Fruit fly (Drosophila melanogaster) whole organism, pupa: Measurements from ENCODE around the gene CG18666.

Experiments
- CG12605 ChIP-seq: fragments of 200-800 bp; sonication (Bioruptor generic); IDR thresholded peaks from 2 replicates; pipeline ENCODE4 v1.3.6; 2022; ENCODE audit warnings: missing biosample characterization, missing genetic modification characterization
- CG13204 ChIP-seq: fragments of 200-800 bp; sonication (Bioruptor generic); optimal IDR thresholded peaks from 2 replicates; lab custom pipeline; 2018; ENCODE audit warnings: missing biosample characterization, mild to moderate bottlenecking, missing genetic modification characterization, moderate library complexity
- CG14655 ChIP-seq: fragments of 200-800 bp; sonication (Bioruptor generic); optimal IDR thresholded peaks from 3 replicates; lab custom pipeline; 2017; ENCODE audit warnings: mild to moderate bottlenecking, missing biosample characterization, missing genetic modification reagents, missing genetic modification characterization
- CG15710 ChIP-seq: fragments of 200-800 bp; sonication (Bioruptor generic); optimal IDR thresholded peaks from 2 replicates; lab custom pipeline; 2018; ENCODE audit warnings: missing biosample characterization, mild to moderate bottlenecking, missing genetic modification characterization, moderate library complexity
- CG4496 ChIP-seq: fragments of 200-800 bp; sonication (Bioruptor generic); IDR thresholded peaks from 3 replicates; pipeline ENCODE4 v1.3.6; 2022; ENCODE audit warnings: missing biosample characterization, missing genetic modification characterization
- CG8159 ChIP-seq: fragments of 200-800 bp; sonication (Bioruptor generic); optimal IDR thresholded peaks from 3 replicates; lab custom pipeline; 2018; ENCODE audit warnings: missing biosample characterization, mild to moderate bottlenecking, missing genetic modification characterization, moderate library complexity
- CG8301 ChIP-seq: fragments of 200-800 bp; sonication (Bioruptor generic); optimal IDR thresholded peaks from 2 replicates; lab custom pipeline; 2018; ENCODE audit warnings: missing biosample characterization, mild to moderate bottlenecking, missing genetic modification characterization
- CG9948 ChIP-seq: fragments of 200-800 bp; sonication (Bioruptor generic); optimal IDR thresholded peaks from 2 replicates; lab custom pipeline; 2018; ENCODE audit warnings: missing biosample characterization, mild to moderate bottlenecking, missing genetic modification characterization, moderate library complexity
- D1 ChIP-seq: fragments of 200-800 bp; sonication (Bioruptor generic); optimal IDR thresholded peaks from 2 replicates; lab custom pipeline; 2018; ENCODE audit warnings: missing biosample characterization, mild to moderate bottlenecking, missing genetic modification characterization, moderate library complexity
- Pif1A ChIP-seq: fragments of 200-800 bp; sonication (Bioruptor generic); optimal IDR thresholded peaks from 3 replicates; lab custom pipeline; 2016; ENCODE audit warnings: missing biosample characterization, missing genetic modification characterization
- Pif1B ChIP-seq: fragments of 200-800 bp; sonication (Bioruptor generic); optimal IDR thresholded peaks from 3 replicates; lab custom pipeline; 2016; ENCODE audit warnings: missing biosample characterization, missing genetic modification characterization
- fd96Ca ChIP-seq: fragments of 200-800 bp; sonication (Bioruptor generic); IDR thresholded peaks from 3 replicates; pipeline ENCODE4 v1.3.6; 2022; ENCODE audit warnings: missing biosample characterization, missing genetic modification characterization
- gl ChIP-seq: fragments of 200-800 bp; sonication (Bioruptor generic); optimal IDR thresholded peaks from 2 replicates; lab custom pipeline; 2018; ENCODE audit warnings: missing biosample characterization, mild to moderate bottlenecking, missing genetic modification characterization
- rn ChIP-seq: fragments of 200-800 bp; sonication (Bioruptor generic); IDR thresholded peaks from 2 replicates; pipeline ENCODE4 v1.3.6; 2022; ENCODE audit warnings: missing biosample characterization, missing genetic modification characterization

DNA sequence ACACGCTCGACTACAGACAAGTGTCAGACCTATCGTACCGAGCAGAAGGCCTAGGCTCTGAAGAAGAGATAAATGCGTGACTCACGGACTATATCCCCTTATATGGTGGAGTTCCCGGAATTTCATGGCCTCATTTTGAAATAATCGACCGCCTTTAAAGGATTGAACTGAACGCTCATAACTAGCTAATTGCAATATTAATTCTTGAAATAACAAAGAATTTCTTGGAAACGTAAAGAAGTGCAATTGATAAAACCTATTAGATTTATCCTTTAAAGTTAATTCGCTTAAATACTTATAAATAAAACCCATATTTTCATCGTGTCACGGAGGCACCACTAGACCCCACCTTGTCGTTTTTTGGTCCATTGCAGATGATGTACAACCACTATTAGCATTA, 6.5 kb downstream of the CG18666 start:
- TF ChIP-seq CG15710 (no peak), CG8301 (peak; percentile 26), CG12605 (GFP tag; lab: Robert Waterston, UW) (no peak), CG9948 (no peak), Pif1B (no peak), CG8159 (no peak), CG4496 (no peak), CG14655 (GFP tag; lab: Kevin White, UChicago) (peak; percentile 49), rn (GFP tag; lab: Robert Waterston, UW) (no peak), Pif1A (no peak), CG13204 (no peak), D1 (tag; lab: Kevin White, UChicago) (no peak), gl (no peak), fd96Ca (GFP tag; lab: Robert Waterston, UW) (no peak)
